Fruit fly (Drosophila melanogaster) whole organism, prepupa: ENCODE measurements around the gene CG17261.

ENCODE experiments used
- Blimp-1 ChIP-seq: fragments of 200-800 bp; sonication (Bioruptor generic); optimal IDR thresholded peaks from 3 replicates; lab custom pipeline; 2017; ENCODE audit warnings: missing biosample characterization, missing genetic modification characterization, mild to moderate bottlenecking, moderate library complexity, missing genetic modification reagents
- CG10631 ChIP-seq: fragments of 200-800 bp; sonication (Bioruptor generic); optimal IDR thresholded peaks from 2 replicates; lab custom pipeline; 2016; ENCODE audit warnings: missing biosample characterization, missing genetic modification characterization
- CG11294 ChIP-seq: fragments of 200-800 bp; sonication (Bioruptor generic); IDR thresholded peaks from 2 replicates; pipeline ENCODE4 v1.3.6; 2022; ENCODE audit warnings: missing biosample characterization, missing genetic modification characterization
- CG1621 ChIP-seq: fragments of 200-800 bp; sonication (Bioruptor generic); optimal IDR thresholded peaks from 3 replicates; lab custom pipeline; 2018; ENCODE audit warnings: missing biosample characterization, mild to moderate bottlenecking, missing genetic modification characterization
- CG3032 ChIP-seq: fragments of 200-800 bp; optimal IDR thresholded peaks from 2 replicates; lab custom pipeline; 2019; ENCODE audit warnings: missing biosample characterization, mild to moderate bottlenecking, missing genetic modification characterization, moderate library complexity
- CG32006 ChIP-seq: fragments of 200-800 bp; sonication (Bioruptor generic); optimal IDR thresholded peaks from 3 replicates; lab custom pipeline; 2017; ENCODE audit warnings: missing biosample characterization, mild to moderate bottlenecking, missing genetic modification characterization
- CG34406 ChIP-seq: fragments of 200-800 bp; sonication (Bioruptor generic); optimal IDR thresholded peaks from 3 replicates; lab custom pipeline; 2016; ENCODE audit warnings: missing biosample characterization, missing genetic modification characterization
- CG3919 ChIP-seq: fragments of 200-800 bp; sonication (Bioruptor generic); optimal IDR thresholded peaks from 3 replicates; lab custom pipeline; 2016; ENCODE audit warnings: missing biosample characterization, missing genetic modification characterization
- CG4318 ChIP-seq: fragments of 200-800 bp; sonication (Bioruptor generic); optimal IDR thresholded peaks from 3 replicates; lab custom pipeline; 2017; ENCODE audit warnings: missing biosample characterization, mild to moderate bottlenecking, missing genetic modification characterization
- CG6163 ChIP-seq: fragments of 200-800 bp; sonication (Bioruptor generic); IDR thresholded peaks from 3 replicates; pipeline ENCODE4 v1.3.6; 2022; ENCODE audit warnings: missing biosample characterization, missing genetic modification characterization
- CG6276 ChIP-seq: fragments of 200-800 bp; sonication (Bioruptor generic); optimal IDR thresholded peaks from 2 replicates; lab custom pipeline; 2017; ENCODE audit warnings: missing biosample characterization, mild to moderate bottlenecking, missing genetic modification characterization
- CG6792 ChIP-seq: fragments of 200-800 bp; sonication (Bioruptor generic); optimal IDR thresholded peaks from 3 replicates; lab custom pipeline; 2016; ENCODE audit warnings: missing biosample characterization, missing genetic modification characterization
- CG6854 ChIP-seq: fragments of 200-800 bp; sonication (Bioruptor generic); optimal IDR thresholded peaks from 2 replicates; lab custom pipeline; 2017; ENCODE audit warnings: missing biosample characterization, mild to moderate bottlenecking, missing genetic modification characterization
- CG7368 ChIP-seq: fragments of 200-800 bp; sonication (Bioruptor generic); optimal IDR thresholded peaks from 3 replicates; lab custom pipeline; 2016; ENCODE audit warnings: missing biosample characterization, missing genetic modification characterization
- CG8119 ChIP-seq: fragments of 200-800 bp; sonication (Bioruptor generic); IDR thresholded peaks from 3 replicates; pipeline ENCODE4 v1.3.6; 2022; ENCODE audit warnings: missing biosample characterization, missing genetic modification characterization
- Eip75B ChIP-seq: fragments of 200-800 bp; sonication (Bioruptor generic); optimal IDR thresholded peaks from 3 replicates; lab custom pipeline; 2016; ENCODE audit warnings: missing biosample characterization, missing genetic modification characterization
- Eip78C ChIP-seq: fragments of 200-800 bp; sonication (Bioruptor generic); peaks from one replicate; lab custom pipeline; 2016; ENCODE audit warnings: missing biosample characterization, missing genetic modification characterization
- Eip93F ChIP-seq: fragments of 200-800 bp; sonication (Bioruptor generic); optimal IDR thresholded peaks from 2 replicates; lab custom pipeline; 2016; ENCODE audit warnings: missing biosample characterization, mild to moderate bottlenecking, missing genetic modification characterization
- Ets21C ChIP-seq: fragments of 200-800 bp; sonication (Bioruptor generic); optimal IDR thresholded peaks from 3 replicates; lab custom pipeline; 2016; ENCODE audit warnings: missing biosample characterization, missing genetic modification characterization
- Ets96B ChIP-seq: fragments of 200-800 bp; optimal IDR thresholded peaks from 2 replicates; lab custom pipeline; 2019; ENCODE audit warnings: missing biosample characterization, mild to moderate bottlenecking, missing genetic modification characterization, moderate library complexity
- Gug ChIP-seq: fragments of 200-800 bp; sonication (Bioruptor generic); IDR thresholded peaks from 2 replicates; pipeline ENCODE4 v1.3.6; 2022; ENCODE audit warnings: missing biosample characterization, missing genetic modification characterization
- Hr4 ChIP-seq: fragments of 200-800 bp; sonication (Bioruptor generic); optimal IDR thresholded peaks from 3 replicates; lab custom pipeline; 2016; ENCODE audit warnings: missing biosample characterization, missing genetic modification characterization
- Lpt ChIP-seq: fragments of 200-800 bp; sonication (Bioruptor generic); optimal IDR thresholded peaks from 3 replicates; lab custom pipeline; 2016; ENCODE audit warnings: missing biosample characterization, missing genetic modification characterization
- Met ChIP-seq: fragments of 200-800 bp; sonication (Bioruptor generic); optimal IDR thresholded peaks from 3 replicates; lab custom pipeline; 2016; ENCODE audit warnings: missing biosample characterization, missing genetic modification characterization
- Smox ChIP-seq: fragments of 200-800 bp; sonication (Bioruptor generic); optimal IDR thresholded peaks from 3 replicates; lab custom pipeline; 2016; ENCODE audit warnings: missing biosample characterization, missing genetic modification characterization
- Sox102F ChIP-seq: fragments of 200-800 bp; sonication (Bioruptor generic); optimal IDR thresholded peaks from 2 replicates; lab custom pipeline; 2016; ENCODE audit warnings: missing biosample characterization, mild to moderate bottlenecking, missing genetic modification characterization
- Sox14 ChIP-seq: fragments of 200-800 bp; sonication (Bioruptor generic); optimal IDR thresholded peaks from 3 replicates; lab custom pipeline; 2016; ENCODE audit warnings: missing biosample characterization, missing genetic modification characterization
- Sox15 ChIP-seq: fragments of 200-800 bp; sonication (Bioruptor generic); optimal IDR thresholded peaks from 3 replicates; lab custom pipeline; 2016; ENCODE audit warnings: missing biosample characterization, missing genetic modification characterization
- achi ChIP-seq: fragments of 200-800 bp; sonication (Bioruptor generic); optimal IDR thresholded peaks from 3 replicates; lab custom pipeline; 2016; ENCODE audit warnings: missing biosample characterization, missing genetic modification characterization
- acj6 ChIP-seq: fragments of 200-800 bp; sonication (Bioruptor generic); optimal IDR thresholded peaks from 3 replicates; lab custom pipeline; 2016; ENCODE audit warnings: missing biosample characterization, missing genetic modification characterization
- cyc ChIP-seq: fragments of 200-800 bp; sonication (Bioruptor generic); optimal IDR thresholded peaks from 3 replicates; lab custom pipeline; 2016; ENCODE audit warnings: missing biosample characterization, missing genetic modification characterization
- dac ChIP-seq: fragments of 200-800 bp; sonication (Bioruptor generic); optimal IDR thresholded peaks from 2 replicates; lab custom pipeline; 2017; ENCODE audit warnings: missing biosample characterization, mild to moderate bottlenecking, missing genetic modification characterization
- eg ChIP-seq: fragments of 200-800 bp; sonication (Bioruptor generic); IDR thresholded peaks from 3 replicates; pipeline ENCODE4 v1.3.6; 2022; ENCODE audit warnings: missing biosample characterization, missing genetic modification characterization
- esn ChIP-seq: fragments of 200-800 bp; sonication (Bioruptor generic); optimal IDR thresholded peaks from 2 replicates; lab custom pipeline; 2016; ENCODE audit warnings: missing biosample characterization, mild to moderate bottlenecking, missing genetic modification characterization, moderate library complexity
- fd59A ChIP-seq: fragments of 200-800 bp; sonication (Bioruptor generic); optimal IDR thresholded peaks from 2 replicates; lab custom pipeline; 2017; ENCODE audit warnings: missing biosample characterization, mild to moderate bottlenecking, missing genetic modification characterization, missing genetic modification reagents
- fd85E ChIP-seq: fragments of 200-800 bp; sonication (Bioruptor generic); optimal IDR thresholded peaks from 3 replicates; lab custom pipeline; 2016; ENCODE audit warnings: missing biosample characterization, missing genetic modification characterization
- fkh ChIP-seq: fragments of 200-800 bp; sonication (Bioruptor generic); optimal IDR thresholded peaks from 3 replicates; lab custom pipeline; 2017; ENCODE audit warnings: missing biosample characterization, mild to moderate bottlenecking, missing genetic modification characterization, moderate library complexity
- pdm3 ChIP-seq: fragments of 200-800 bp; sonication (Bioruptor generic); optimal IDR thresholded peaks from 3 replicates; lab custom pipeline; 2016; ENCODE audit warnings: missing biosample characterization, missing genetic modification characterization
- spab ChIP-seq: fragments of 200-800 bp; sonication (Bioruptor generic); optimal IDR thresholded peaks from 2 replicates; lab custom pipeline; 2017; ENCODE audit warnings: missing biosample characterization, mild to moderate bottlenecking, missing genetic modification characterization, missing genetic modification reagents

The CG17261 gene

dm6 chr2L:3004601-3005000 is 37.8 kb upstream of the CG17261 start (continued):
- TF ChIP-seq pdm3 (GFP tag; lab: Kevin White, UChicago): peak; percentile 23
- peak; percentile 40 for TF ChIP-seq acj6 (GFP tag; lab: Kevin White, UChicago)
- no peak for TF ChIP-seq fd85E (GFP tag; lab: Kevin White, UChicago)
- TF ChIP-seq Eip93F (GFP tag; lab: Kevin White, UChicago): no peak
- peak; percentile 65 for TF ChIP-seq CG3919 (GFP tag; lab: Kevin White, UChicago)
- peak; percentile 55 for TF ChIP-seq Smox (GFP tag; lab: Kevin White, UChicago)
- peak; percentile 22 for TF ChIP-seq CG6854
- peak; percentile 58 for TF ChIP-seq CG34406 (GFP tag; lab: Kevin White, UChicago)
- peak; percentile 19 for TF ChIP-seq Sox14 (GFP tag; lab: Kevin White, UChicago)
- peak; percentile 51 for TF ChIP-seq Sox102F (GFP tag; lab: Kevin White, UChicago)
- peak; percentile 21 for TF ChIP-seq CG7368 (GFP tag; lab: Kevin White, UChicago)
- peak; percentile 19 for TF ChIP-seq achi (GFP tag; lab: Kevin White, UChicago)
- TF ChIP-seq dac (GFP tag; lab: Kevin White, UChicago): no peak
- TF ChIP-seq Gug (GFP tag; lab: Robert Waterston, UW): no peak
- peak; percentile 83 for TF ChIP-seq Eip78C
- TF ChIP-seq Sox15 (GFP tag; lab: Kevin White, UChicago): peak; percentile 2

- TF ChIP-seq CG6163: no peak
- TF ChIP-seq Smox (GFP tag; lab: Kevin White, UChicago): no peak
- TF ChIP-seq dac (GFP tag; lab: Kevin White, UChicago): no peak
- no peak for TF ChIP-seq CG8119
- no peak for TF ChIP-seq Ets21C (GFP tag; lab: Kevin White, UChicago)
- TF ChIP-seq Sox102F (GFP tag; lab: Kevin White, UChicago): no peak
- TF ChIP-seq, all 60 proteins: peak for 0
Measured at dm6 chr2L:3005483-3005882, 36.9 kb upstream of the CG17261 start.

dm6 chr2L:3006194-3006593 is 36.2 kb upstream of the CG17261 start:
- TF ChIP-seq fd59A (GFP tag; lab: Kevin White, UChicago) (no peak), Blimp-1 (GFP tag; lab: Kevin White, UChicago) (no peak), spab (GFP tag; lab: Kevin White, UChicago) (no peak), CG1621 (no peak), CG10631 (GFP tag; lab: Kevin White, UChicago) (no peak), Lpt (GFP tag; lab: Kevin White, UChicago) (no peak)

- TF ChIP-seq CG8119 (no peak), Hr4 (GFP tag; lab: Kevin White, UChicago) (no peak), cyc (GFP tag; lab: Kevin White, UChicago) (no peak), fkh (GFP tag; lab: Kevin White, UChicago) (no peak), CG6276 (no peak), CG6792 (GFP tag; lab: Kevin White, UChicago) (no peak), Smox (GFP tag; lab: Kevin White, UChicago) (no peak), Ets96B (tag; lab: Kevin White, UChicago) (no peak), CG10631 (GFP tag; lab: Kevin White, UChicago) (no peak), Met (GFP tag; lab: Kevin White, UChicago) (no peak)
Measured at dm6 chr2L:3006925-3007426, 35.4 kb upstream of the CG17261 start.

dm6 chr2L:3009438-3009837 is 32.9 kb upstream of the CG17261 start:
- no peak for TF ChIP-seq esn (GFP tag; lab: Kevin White, UChicago)
- no peak for TF ChIP-seq CG3032 (tag; lab: Kevin White, UChicago)
- no peak for TF ChIP-seq CG4318
- TF ChIP-seq Eip75B: no peak
- TF ChIP-seq CG11294 (GFP tag; lab: Robert Waterston, UW): no peak
- no peak for TF ChIP-seq CG32006 (GFP tag; lab: Kevin White, UChicago)
- TF ChIP-seq eg (GFP tag; lab: Robert Waterston, UW): no peak
- no peak for TF ChIP-seq achi (GFP tag; lab: Kevin White, UChicago)
